Fruit fly (Drosophila melanogaster) whole organism, embryonic: ENCODE results near the gene mRpL40.

Experiments
- Adf1 ChIP-seq: fragments of 200-800 bp; sonication (Bioruptor generic); IDR thresholded peaks from 2 replicates; pipeline ENCODE4 v1.3.6; 2022; ENCODE audit warnings: missing biosample characterization, missing genetic modification characterization
- CG11723 ChIP-seq: fragments of 200-800 bp; sonication (Bioruptor generic); optimal IDR thresholded peaks from 2 replicates; lab custom pipeline; 2017; ENCODE audit warnings: missing biosample characterization, mild to moderate bottlenecking, missing genetic modification characterization
- CG13123 ChIP-seq: fragments of 200-800 bp; sonication (Bioruptor generic); optimal IDR thresholded peaks from 2 replicates; lab custom pipeline; 2016; ENCODE audit warnings: missing biosample characterization, missing genetic modification characterization
- CG32772 ChIP-seq: fragments of 200-800 bp; sonication (Bioruptor generic); IDR thresholded peaks from 2 replicates; pipeline ENCODE4 v1.3.6; 2022; ENCODE audit warnings: missing biosample characterization, missing genetic modification characterization
- CG34224 ChIP-seq: fragments of 200-800 bp; sonication (Bioruptor generic); IDR thresholded peaks from 3 replicates; pipeline ENCODE4 v1.3.6; 2022; ENCODE audit warnings: missing biosample characterization, missing genetic modification characterization; ENCODE audit not compliant: partially characterized antibody
- CG4424 ChIP-seq: fragments of 200-800 bp; sonication (Bioruptor generic); optimal IDR thresholded peaks from 3 replicates; lab custom pipeline; 2016; ENCODE audit warnings: missing biosample characterization, missing genetic modification characterization
- CG4617 ChIP-seq: fragments of 200-800 bp; sonication (Bioruptor generic); optimal IDR thresholded peaks from 3 replicates; lab custom pipeline; 2016; ENCODE audit warnings: missing biosample characterization, missing genetic modification characterization, borderline replicate concordance
- CG6272 ChIP-seq: fragments of 200-800 bp; sonication (Bioruptor generic); IDR thresholded peaks from 2 replicates; pipeline ENCODE4 v1.3.6; 2022; ENCODE audit warnings: missing biosample characterization, missing genetic modification characterization
- CG6654 ChIP-seq: fragments of 200-800 bp; sonication (Bioruptor generic); optimal IDR thresholded peaks from 2 replicates; lab custom pipeline; 2017; ENCODE audit warnings: missing biosample characterization, mild to moderate bottlenecking, missing genetic modification characterization
- CG6689 ChIP-seq: fragments of 200-800 bp; sonication (Bioruptor generic); IDR thresholded peaks from 2 replicates; pipeline ENCODE4 v1.3.6; 2022; ENCODE audit warnings: missing biosample characterization, missing genetic modification characterization
- CG9437 ChIP-seq: fragments of 200-800 bp; sonication (Bioruptor generic); optimal IDR thresholded peaks from 2 replicates; lab custom pipeline; 2018; ENCODE audit warnings: missing biosample characterization, mild to moderate bottlenecking, missing genetic modification characterization
- CTCF ChIP-seq: fragments of 200-800 bp; sonication (Bioruptor generic); optimal IDR thresholded peaks from 2 replicates; lab custom pipeline; 2017; ENCODE audit warnings: missing biosample characterization, mild to moderate bottlenecking, missing genetic modification characterization, moderate library complexity
- Fer2 ChIP-seq: fragments of 200-800 bp; sonication (Bioruptor generic); optimal IDR thresholded peaks from 2 replicates; lab custom pipeline; 2018; ENCODE audit warnings: missing biosample characterization, mild to moderate bottlenecking, missing genetic modification characterization, moderate library complexity
- Hey ChIP-seq: fragments of 200-800 bp; sonication (Bioruptor generic); optimal IDR thresholded peaks from 3 replicates; lab custom pipeline; 2018; ENCODE audit warnings: missing biosample characterization, mild to moderate bottlenecking, missing genetic modification characterization
- MBD-R2 ChIP-seq: fragments of 200-800 bp; sonication (Bioruptor generic); IDR thresholded peaks from 2 replicates; pipeline ENCODE4 v1.3.6; 2022; ENCODE audit warnings: missing biosample characterization, missing genetic modification characterization
- NC2α ChIP-seq: fragments of 200-800 bp; sonication (Bioruptor generic); optimal IDR thresholded peaks from 2 replicates; lab custom pipeline; 2016; ENCODE audit warnings: missing biosample characterization, missing genetic modification characterization
- Neu2 ChIP-seq: fragments of 200-800 bp; sonication (Bioruptor generic); optimal IDR thresholded peaks from 3 replicates; lab custom pipeline; 2016; ENCODE audit warnings: missing biosample characterization, missing genetic modification characterization, borderline replicate concordance
- NfI ChIP-seq: fragments of 200-800 bp; sonication (Bioruptor generic); optimal IDR thresholded peaks from 3 replicates; lab custom pipeline; 2018; ENCODE audit warnings: missing biosample characterization, mild to moderate bottlenecking, missing genetic modification characterization, moderate library complexity
- Pdp1 ChIP-seq, 2 experiments: fragments of 200-800 bp; sonication (Bioruptor generic); optimal IDR thresholded peaks; 3 replicates each; lab custom pipeline; 2016; ENCODE audit warnings: missing biosample characterization in 2 of 2, missing genetic modification characterization in 2 of 2, mild to moderate bottlenecking in 1 of 2, moderate library complexity in 1 of 2
- Stat92E ChIP-seq, 3 experiments: fragments of >200 bp in 2 of 3; fragments of 200-800 bp in 1 of 3; sonication (Bioruptor generic) in 1 of 3; optimal IDR thresholded peaks; 2 replicates each; lab custom pipeline; 2017 to 2019; ENCODE audit warnings: missing biosample characterization in 3 of 3, missing genetic modification characterization in 3 of 3, mild to moderate bottlenecking in 1 of 3, moderate library complexity in 1 of 3
- Xrp1 ChIP-seq: fragments of 200-800 bp; sonication (Bioruptor generic); IDR thresholded peaks from 2 replicates; pipeline ENCODE4 v1.3.6; 2022; ENCODE audit warnings: missing biosample characterization, missing genetic modification characterization
- YL-1 ChIP-seq: fragments of 200-800 bp; sonication (Bioruptor generic); optimal IDR thresholded peaks from 3 replicates; lab custom pipeline; 2017; ENCODE audit warnings: missing biosample characterization, mild to moderate bottlenecking, missing genetic modification characterization
- ara ChIP-seq: fragments of 200-800 bp; sonication (Bioruptor generic); IDR thresholded peaks from 2 replicates; pipeline ENCODE4 v1.3.6; 2022; ENCODE audit warnings: missing biosample characterization, missing genetic modification characterization
- az2 ChIP-seq: fragments of 200-800 bp; sonication (Bioruptor generic); optimal IDR thresholded peaks from 3 replicates; lab custom pipeline; 2016; ENCODE audit warnings: missing biosample characterization, missing genetic modification characterization
- bigmax ChIP-seq: fragments of 200-800 bp; sonication (Bioruptor generic); optimal IDR thresholded peaks from 2 replicates; lab custom pipeline; 2018; ENCODE audit warnings: missing biosample characterization, mild to moderate bottlenecking, missing genetic modification characterization
- bsh ChIP-seq, 2 experiments: fragments of 200-800 bp; sonication (Bioruptor generic); optimal IDR thresholded peaks; 2 replicates each; lab custom pipeline; 2017 to 2018; ENCODE audit warnings: mild to moderate bottlenecking in 2 of 2, missing biosample characterization in 2 of 2, missing genetic modification characterization in 2 of 2, moderate library complexity in 1 of 2
- crp ChIP-seq, 2 experiments: fragments of 200-800 bp; sonication (Bioruptor generic); optimal IDR thresholded peaks; 2 replicates in 1 of 2; 3 replicates in 1 of 2; lab custom pipeline; 2017; ENCODE audit warnings: missing biosample characterization in 2 of 2, missing genetic modification characterization in 2 of 2, mild to moderate bottlenecking in 1 of 2, moderate library complexity in 1 of 2
- disco-r ChIP-seq: fragments of 200-800 bp; sonication (Bioruptor generic); optimal IDR thresholded peaks from 2 replicates; lab custom pipeline; 2016; ENCODE audit warnings: missing biosample characterization, missing genetic modification characterization
- eyg ChIP-seq: fragments of 200-800 bp; sonication (Bioruptor generic); optimal IDR thresholded peaks from 3 replicates; lab custom pipeline; 2016; ENCODE audit warnings: missing biosample characterization, missing genetic modification characterization
- fd102C ChIP-seq: fragments of 200-800 bp; sonication (Bioruptor generic); optimal IDR thresholded peaks from 2 replicates; lab custom pipeline; 2018; ENCODE audit warnings: missing biosample characterization, mild to moderate bottlenecking, missing genetic modification characterization, moderate library complexity
- fd96Cb ChIP-seq: fragments of 200-800 bp; sonication (Bioruptor generic); optimal IDR thresholded peaks from 2 replicates; lab custom pipeline; 2018; ENCODE audit warnings: missing biosample characterization, mild to moderate bottlenecking, missing genetic modification characterization, moderate library complexity
- fu2 ChIP-seq: fragments of 200-800 bp; sonication (Bioruptor generic); optimal IDR thresholded peaks from 2 replicates; lab custom pipeline; 2016; ENCODE audit warnings: missing biosample characterization, missing genetic modification characterization
- gcm ChIP-seq: fragments of 200-800 bp; sonication (Bioruptor generic); optimal IDR thresholded peaks from 2 replicates; lab custom pipeline; 2019; ENCODE audit warnings: missing biosample characterization, mild to moderate bottlenecking, missing genetic modification characterization, moderate library complexity
- gcm2 ChIP-seq: fragments of 200-800 bp; sonication (Bioruptor generic); optimal IDR thresholded peaks from 2 replicates; lab custom pipeline; 2016; ENCODE audit warnings: missing biosample characterization, missing genetic modification characterization
- gem ChIP-seq: fragments of 200-800 bp; sonication (Bioruptor generic); optimal IDR thresholded peaks from 2 replicates; lab custom pipeline; 2019; ENCODE audit warnings: missing biosample characterization, mild to moderate bottlenecking, missing genetic modification characterization, moderate library complexity
- gfzf ChIP-seq: fragments of 200-800 bp; sonication (Bioruptor generic); optimal IDR thresholded peaks from 2 replicates; lab custom pipeline; 2016; ENCODE audit warnings: missing biosample characterization, mild to moderate bottlenecking, missing genetic modification characterization, moderate library complexity
- gt ChIP-seq: fragments of 200-800 bp; sonication (Bioruptor generic); IDR thresholded peaks from 2 replicates; pipeline ENCODE4 v1.3.6; 2022; ENCODE audit warnings: missing biosample characterization, missing genetic modification characterization
- ham ChIP-seq: fragments of 200-800 bp; sonication (Bioruptor generic); IDR thresholded peaks from 2 replicates; pipeline ENCODE4 v1.3.6; 2022; ENCODE audit warnings: missing biosample characterization, missing genetic modification characterization
- her ChIP-seq: fragments of 200-800 bp; sonication (Bioruptor generic); optimal IDR thresholded peaks from 2 replicates; lab custom pipeline; 2016; ENCODE audit warnings: missing biosample characterization, missing genetic modification characterization
- lilli ChIP-seq: fragments of 200-800 bp; sonication (Bioruptor generic); optimal IDR thresholded peaks from 3 replicates; lab custom pipeline; 2016; ENCODE audit warnings: missing biosample characterization, missing genetic modification characterization
- otp ChIP-seq: fragments of 200-800 bp; sonication (Bioruptor generic); IDR thresholded peaks from 3 replicates; pipeline ENCODE4, ENCODE4 v1.3.6; 2022; ENCODE audit warnings: missing biosample characterization, missing genetic modification characterization
- phol ChIP-seq: fragments of 200-800 bp; sonication (Bioruptor generic); optimal IDR thresholded peaks from 3 replicates; lab custom pipeline; 2018; ENCODE audit warnings: missing biosample characterization, mild to moderate bottlenecking, missing genetic modification characterization, moderate library complexity
- pum ChIP-seq: fragments of 200-800 bp; sonication (Bioruptor generic); optimal IDR thresholded peaks from 2 replicates; lab custom pipeline; 2016; ENCODE audit warnings: missing biosample characterization, missing genetic modification characterization
- ranshi ChIP-seq: fragments of 200-800 bp; sonication (Bioruptor generic); IDR thresholded peaks from 2 replicates; pipeline ENCODE4 v1.3.6; 2022; ENCODE audit warnings: missing biosample characterization, missing genetic modification characterization
- repo ChIP-seq: fragments of 200-800 bp; sonication (Bioruptor generic); optimal IDR thresholded peaks from 2 replicates; lab custom pipeline; 2016; ENCODE audit warnings: missing biosample characterization, missing genetic modification characterization
- sr ChIP-seq: fragments of 200-800 bp; sonication (Bioruptor generic); IDR thresholded peaks from 3 replicates; pipeline ENCODE4 v1.3.6; 2022; ENCODE audit warnings: missing biosample characterization, missing genetic modification characterization
- stwl ChIP-seq: fragments of 200-800 bp; sonication (Bioruptor generic); optimal IDR thresholded peaks from 3 replicates; lab custom pipeline; 2018; ENCODE audit warnings: missing biosample characterization, mild to moderate bottlenecking, missing genetic modification characterization, moderate library complexity
- vfl ChIP-seq: fragments of 200-800 bp; sonication (Bioruptor generic); optimal IDR thresholded peaks from 2 replicates; lab custom pipeline; 2016; ENCODE audit warnings: missing biosample characterization, missing genetic modification characterization
- z ChIP-seq: fragments of 200-800 bp; sonication (Bioruptor generic); IDR thresholded peaks from 3 replicates; pipeline ENCODE4 v1.3.6; 2022; ENCODE audit warnings: missing biosample characterization, missing genetic modification characterization
- zen ChIP-seq: fragments of 200-800 bp; sonication (Bioruptor generic); optimal IDR thresholded peaks from 3 replicates; lab custom pipeline; 2018; ENCODE audit warnings: missing biosample characterization, mild to moderate bottlenecking, missing genetic modification characterization, moderate library complexity

mRpL40 gene

DNA sequence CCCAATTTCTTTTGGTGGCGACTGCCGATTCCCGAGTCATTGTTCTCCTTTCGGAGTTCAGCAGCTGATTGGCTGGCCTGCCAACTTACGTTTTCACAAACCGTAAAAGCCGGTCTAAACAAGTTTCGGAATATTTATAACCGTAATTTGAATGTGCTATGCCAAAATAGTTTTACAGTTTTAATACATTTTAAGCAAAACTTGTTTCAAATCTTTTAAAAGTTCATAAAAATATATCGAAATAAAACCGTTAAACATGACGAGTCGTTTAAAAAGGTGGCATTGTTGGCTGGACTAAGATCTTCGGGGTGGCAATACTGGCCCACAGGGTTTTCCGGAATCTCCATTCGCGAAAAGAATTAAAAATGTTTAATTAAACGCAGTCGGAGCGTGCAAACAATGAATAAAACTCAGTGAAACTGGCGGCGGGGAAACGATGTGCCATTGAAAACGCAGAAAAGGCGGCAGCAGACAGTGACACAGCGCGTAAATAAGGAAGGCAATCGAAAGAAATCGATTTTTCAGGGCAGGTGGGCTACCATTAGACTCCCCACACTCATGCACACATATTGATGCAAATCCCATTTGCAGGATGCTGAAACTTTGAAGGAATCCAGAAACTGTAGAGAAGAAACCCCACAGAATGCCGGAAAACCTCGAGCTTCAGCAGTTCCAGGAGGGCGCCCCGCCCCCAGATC, 28.0 kb downstream of the mRpL40 start, which contains the start of the genes Exd2 and CG5281 (continued):
- no peak for TF ChIP-seq NC2α (GFP tag; lab: Kevin White, UChicago)
- peak in 1 of 2 experiments; percentile 52 for TF ChIP-seq bsh (GFP tag; optimal IDR thresholded peaks at IDR 0.05; lab: Kevin White, UChicago)
- TF ChIP-seq Stat92E (GFP tag; optimal IDR thresholded peaks at IDR 0.05; lab: Kevin White, UChicago), result no peak
- TF ChIP-seq phol, result peak; percentile 76
- TF ChIP-seq otp (GFP tag; lab: Robert Waterston, UW), result 0 out of 3 replicates have a peak, but pooled peaks have one; percentile 7
- no peak for TF ChIP-seq ara (GFP tag; lab: Robert Waterston, UW)
- peak; percentile 13 for TF ChIP-seq CTCF (GFP tag; lab: Kevin White, UChicago)
- no peak for TF ChIP-seq Xrp1
- peak; percentile 77 for TF ChIP-seq stwl
- no peak for TF ChIP-seq CG6654 (GFP tag; lab: Kevin White, UChicago)
- TF ChIP-seq NfI, result peak; percentile 71
- no peak for TF ChIP-seq CG11723 (GFP tag; lab: Kevin White, UChicago)
- TF ChIP-seq gfzf (GFP tag; lab: Kevin White, UChicago), result peak; percentile 26
- TF ChIP-seq Adf1 (GFP tag; lab: Robert Waterston, UW), result no peak
- peak; percentile 9 for TF ChIP-seq zen (tag; lab: Kevin White, UChicago)
- no peak for TF ChIP-seq gcm2 (GFP tag; lab: Kevin White, UChicago)
- peak; percentile 22 for TF ChIP-seq Fer2 (tag; lab: Kevin White, UChicago)
- TF ChIP-seq her (GFP tag; lab: Kevin White, UChicago), result peak; percentile 24
- TF ChIP-seq CG34224 (GFP tag; lab: Robert Waterston, UW), result peak; percentile 55; the same call in 1 of the 3 replicates
- TF ChIP-seq CG4424 (GFP tag; lab: Kevin White, UChicago), result peak; percentile 43
- TF ChIP-seq YL-1 (GFP tag; lab: Kevin White, UChicago), result peak; percentile 57
- peak; percentile 73 for TF ChIP-seq MBD-R2 (GFP tag; lab: Robert Waterston, UW)
- peak; percentile 53 for TF ChIP-seq CG13123 (GFP tag; lab: Kevin White, UChicago)
- peak; percentile 35 for TF ChIP-seq repo
- TF ChIP-seq gcm (GFP tag; lab: Kevin White, UChicago), result peak; percentile 46
- TF ChIP-seq ranshi (GFP tag; lab: Robert Waterston, UW), result no peak
- TF ChIP-seq lilli, result peak; percentile 77
- peak; percentile 1 for TF ChIP-seq fu2
- peak in 1 of 2 experiments; percentile 43 for TF ChIP-seq Pdp1 (GFP tag; optimal IDR thresholded peaks at IDR 0.05; lab: Kevin White, UChicago)
- TF ChIP-seq CG9437 (GFP tag; lab: Kevin White, UChicago), result peak; percentile 21
- TF ChIP-seq gt (GFP tag; lab: Robert Waterston, UW), result no peak
- peak; percentile 21 for TF ChIP-seq Hey (tag; lab: Kevin White, UChicago)
- no peak for TF ChIP-seq Neu2 (GFP tag; lab: Kevin White, UChicago)
- peak; percentile 14 for TF ChIP-seq eyg (GFP tag; lab: Kevin White, UChicago)
- TF ChIP-seq fd96Cb, result peak; percentile 9
- TF ChIP-seq disco-r (GFP tag; lab: Kevin White, UChicago), result peak; percentile 15
- TF ChIP-seq bigmax (GFP tag; lab: Kevin White, UChicago), result no peak
- no peak; the same call in 1 of the 2 replicates for TF ChIP-seq CG32772 (GFP tag; lab: Robert Waterston, UW)
- TF ChIP-seq az2 (GFP tag; lab: Kevin White, UChicago), result peak; percentile 26
- TF ChIP-seq CG6272 (GFP tag; lab: Robert Waterston, UW), result no peak
- TF ChIP-seq CG6689 (GFP tag; lab: Robert Waterston, UW), result peak; percentile 48
- TF ChIP-seq CG4617 (GFP tag; lab: Kevin White, UChicago), result peak; percentile 74
- TF ChIP-seq pum, result peak; percentile 49
- TF ChIP-seq vfl (GFP tag; lab: Kevin White, UChicago), result peak; percentile 41
- TF ChIP-seq ham (GFP tag; lab: Robert Waterston, UW), result no peak
- peak; percentile 60 to 93 for TF ChIP-seq crp (GFP tag; optimal IDR thresholded peaks at IDR 0.05; lab: Kevin White, UChicago)
- TF ChIP-seq z (GFP tag; lab: Robert Waterston, UW), result no peak
- no peak for TF ChIP-seq fd102C (GFP tag; lab: Kevin White, UChicago)
- no peak for TF ChIP-seq sr (GFP tag; lab: Robert Waterston, UW)
- no peak for TF ChIP-seq gem
